Fruit fly (Drosophila melanogaster) whole organism, embryonic: Measurements from ENCODE around the gene CG43181.

Source experiments
- C15 ChIP-seq: fragments of 200-800 bp; sonication (Bioruptor generic); IDR thresholded peaks from 3 replicates; pipeline ENCODE4 v1.3.6; 2022; ENCODE audit warnings: missing biosample characterization, missing genetic modification characterization
- CG10209 ChIP-seq: fragments of 200-800 bp; sonication (Bioruptor generic); optimal IDR thresholded peaks from 3 replicates; lab custom pipeline; 2017; ENCODE audit warnings: missing biosample characterization, mild to moderate bottlenecking, missing genetic modification characterization, missing genetic modification reagents
- CG11695 ChIP-seq: fragments of 200-800 bp; sonication (Bioruptor generic); IDR thresholded peaks from 3 replicates; pipeline ENCODE4 v1.3.6; 2022; ENCODE audit warnings: missing biosample characterization, missing genetic modification characterization
- CG12071 ChIP-seq: fragments of 200-800 bp; sonication (Bioruptor generic); optimal IDR thresholded peaks from 3 replicates; lab custom pipeline; 2018; ENCODE audit warnings: missing biosample characterization, mild to moderate bottlenecking, missing genetic modification characterization
- CG13775 ChIP-seq: fragments of 200-800 bp; sonication (Bioruptor generic); optimal IDR thresholded peaks from 3 replicates; lab custom pipeline; 2017; ENCODE audit warnings: missing biosample characterization, mild to moderate bottlenecking, missing genetic modification characterization
- CG13894 ChIP-seq: fragments of 200-800 bp; sonication (Bioruptor generic); optimal IDR thresholded peaks from 3 replicates; lab custom pipeline; 2018; ENCODE audit warnings: missing biosample characterization, mild to moderate bottlenecking, missing genetic modification characterization, moderate library complexity
- CG14710 ChIP-seq: fragments of 200-800 bp; sonication (Bioruptor generic); optimal IDR thresholded peaks from 3 replicates; lab custom pipeline; 2019; ENCODE audit warnings: missing biosample characterization, mild to moderate bottlenecking, missing genetic modification characterization, moderate library complexity
- CG15514 ChIP-seq: fragments of 200-800 bp; sonication (Bioruptor generic); optimal IDR thresholded peaks from 3 replicates; lab custom pipeline; 2017; ENCODE audit warnings: missing biosample characterization, missing genetic modification characterization, mild to moderate bottlenecking, moderate library complexity, missing genetic modification reagents
- CG16863 ChIP-seq: fragments of 200-800 bp; sonication (Bioruptor generic); optimal IDR thresholded peaks from 3 replicates; lab custom pipeline; 2016; ENCODE audit warnings: missing biosample characterization, missing genetic modification characterization
- CG17359 ChIP-seq: fragments of 200-800 bp; sonication (Bioruptor generic); optimal IDR thresholded peaks from 3 replicates; lab custom pipeline; 2018; ENCODE audit warnings: missing biosample characterization, mild to moderate bottlenecking, missing genetic modification characterization, moderate library complexity
- CG18011 ChIP-seq: fragments of 200-800 bp; sonication (Bioruptor generic); optimal IDR thresholded peaks from 2 replicates; lab custom pipeline; 2017; ENCODE audit warnings: missing biosample characterization, missing genetic modification characterization, mild to moderate bottlenecking, moderate library complexity, missing genotype
- CG2202 ChIP-seq: fragments of 200-800 bp; sonication (Bioruptor generic); optimal IDR thresholded peaks from 2 replicates; lab custom pipeline; 2018; ENCODE audit warnings: missing biosample characterization, mild to moderate bottlenecking, missing genetic modification characterization
- CG30403 ChIP-seq: fragments of 200-800 bp; sonication (Bioruptor generic); optimal IDR thresholded peaks from 3 replicates; lab custom pipeline; 2016; ENCODE audit warnings: missing biosample characterization, missing genetic modification characterization
- CG7987 ChIP-seq: fragments of 200-800 bp; sonication (Bioruptor generic); optimal IDR thresholded peaks from 2 replicates; lab custom pipeline; 2018; ENCODE audit warnings: missing biosample characterization, mild to moderate bottlenecking, missing genetic modification characterization, moderate library complexity
- CG8944 ChIP-seq: fragments of 200-800 bp; sonication (Bioruptor generic); optimal IDR thresholded peaks from 3 replicates; lab custom pipeline; 2016; ENCODE audit warnings: missing biosample characterization, missing genetic modification characterization
- CG9215 ChIP-seq: fragments of 200-800 bp; sonication (Bioruptor generic); IDR thresholded peaks from 2 replicates; pipeline ENCODE4 v1.3.6; 2022; ENCODE audit warnings: missing biosample characterization, missing genetic modification characterization
- CG9817 ChIP-seq: fragments of 200-800 bp; sonication (Bioruptor generic); optimal IDR thresholded peaks from 2 replicates; lab custom pipeline; 2018; ENCODE audit warnings: missing biosample characterization, mild to moderate bottlenecking, missing genetic modification characterization, moderate library complexity
- D19A ChIP-seq: fragments of 200-800 bp; optimal IDR thresholded peaks from 3 replicates; lab custom pipeline; 2019; ENCODE audit warnings: missing biosample characterization, mild to moderate bottlenecking, missing genetic modification characterization, moderate library complexity
- Dip3 ChIP-seq: fragments of 200-800 bp; sonication (Bioruptor generic); optimal IDR thresholded peaks from 3 replicates; lab custom pipeline; 2016; ENCODE audit warnings: missing biosample characterization, missing genetic modification characterization
- HLHmδ ChIP-seq: fragments of 200-800 bp; sonication (Bioruptor generic); optimal IDR thresholded peaks from 2 replicates; lab custom pipeline; 2018; ENCODE audit warnings: missing biosample characterization, mild to moderate bottlenecking, missing genetic modification characterization, moderate library complexity
- Hmx ChIP-seq: fragments of 200-800 bp; sonication (Bioruptor generic); optimal IDR thresholded peaks from 2 replicates; lab custom pipeline; 2016; ENCODE audit warnings: missing biosample characterization, missing genetic modification characterization
- Mad ChIP-seq: fragments of 200-800 bp; sonication (Bioruptor generic); optimal IDR thresholded peaks from 2 replicates; lab custom pipeline; 2016; ENCODE audit warnings: missing biosample characterization, missing genetic modification characterization
- Max ChIP-seq: fragments of 200-800 bp; sonication (Bioruptor generic); optimal IDR thresholded peaks from 2 replicates; lab custom pipeline; 2016; ENCODE audit warnings: missing biosample characterization, mild to moderate bottlenecking, missing genetic modification characterization
- NC2β ChIP-seq: fragments of 200-800 bp; sonication (Bioruptor generic); optimal IDR thresholded peaks from 2 replicates; lab custom pipeline; 2016; ENCODE audit warnings: missing biosample characterization, missing genetic modification characterization
- Rfx ChIP-seq: fragments of 200-800 bp; sonication (Bioruptor generic); IDR thresholded peaks from 2 replicates; pipeline ENCODE4 v1.3.6; 2022; ENCODE audit warnings: missing biosample characterization, missing genetic modification characterization
- Ssrp ChIP-seq: fragments of 200-800 bp; sonication (Bioruptor generic); optimal IDR thresholded peaks from 2 replicates; lab custom pipeline; 2018; ENCODE audit warnings: missing biosample characterization, mild to moderate bottlenecking, missing genetic modification characterization, moderate library complexity
- Usf ChIP-seq: fragments of 200-800 bp; sonication (Bioruptor generic); optimal IDR thresholded peaks from 2 replicates; lab custom pipeline; 2017; ENCODE audit warnings: missing genotype, missing biosample characterization, missing genetic modification characterization
- ac ChIP-seq: fragments of 200-800 bp; sonication (Bioruptor generic); optimal IDR thresholded peaks from 3 replicates; lab custom pipeline; 2017; ENCODE audit warnings: missing biosample characterization, mild to moderate bottlenecking, missing genetic modification characterization
- ash1 ChIP-seq: fragments of 200-800 bp; sonication (Bioruptor generic); optimal IDR thresholded peaks from 2 replicates; lab custom pipeline; 2018; ENCODE audit warnings: missing biosample characterization, mild to moderate bottlenecking, missing genetic modification characterization
- ato ChIP-seq: fragments of 200-800 bp; sonication (Bioruptor generic); IDR thresholded peaks from 2 replicates; pipeline ENCODE4 v1.3.6; 2022; ENCODE audit warnings: missing biosample characterization, missing genetic modification characterization; ENCODE audit not compliant: partially characterized antibody
- az2 ChIP-seq: fragments of 200-800 bp; sonication (Bioruptor generic); optimal IDR thresholded peaks from 3 replicates; lab custom pipeline; 2016; ENCODE audit warnings: missing biosample characterization, missing genetic modification characterization
- caup ChIP-seq: fragments of 200-800 bp; sonication (Bioruptor generic); optimal IDR thresholded peaks from 3 replicates; lab custom pipeline; 2017; ENCODE audit warnings: missing biosample characterization, mild to moderate bottlenecking, missing genetic modification characterization, moderate library complexity; ENCODE audit not compliant: severe bottlenecking
- chn ChIP-seq: fragments of 200-800 bp; sonication (Bioruptor generic); optimal IDR thresholded peaks from 2 replicates; lab custom pipeline; 2016; ENCODE audit warnings: missing biosample characterization, missing genetic modification characterization
- gsb-n ChIP-seq: fragments of 200-800 bp; sonication (Bioruptor generic); optimal IDR thresholded peaks from 3 replicates; lab custom pipeline; 2018; ENCODE audit warnings: missing biosample characterization, mild to moderate bottlenecking, missing genetic modification characterization
- jing ChIP-seq: fragments of 200-800 bp; sonication (Bioruptor generic); optimal IDR thresholded peaks from 2 replicates; lab custom pipeline; 2018; ENCODE audit warnings: missing biosample characterization, mild to moderate bottlenecking, missing genetic modification characterization
- jumu ChIP-seq: fragments of 200-800 bp; sonication (Bioruptor generic); optimal IDR thresholded peaks from 3 replicates; lab custom pipeline; 2016; ENCODE audit warnings: missing biosample characterization, missing genetic modification characterization
- kah ChIP-seq: fragments of 200-800 bp; sonication (Bioruptor generic); optimal IDR thresholded peaks from 2 replicates; lab custom pipeline; 2018; ENCODE audit warnings: missing biosample characterization, mild to moderate bottlenecking, missing genetic modification characterization
- kay ChIP-seq: fragments of 200-800 bp; sonication (Bioruptor generic); optimal IDR thresholded peaks from 2 replicates; lab custom pipeline; 2016; ENCODE audit warnings: missing biosample characterization, missing genetic modification characterization
- lab ChIP-seq: fragments of 200-800 bp; sonication (Bioruptor generic); optimal IDR thresholded peaks from 3 replicates; lab custom pipeline; 2017; ENCODE audit warnings: missing biosample characterization, missing genetic modification characterization, mild to moderate bottlenecking, moderate library complexity, missing genetic modification reagents
- mld ChIP-seq: fragments of 200-800 bp; sonication (Bioruptor generic); IDR thresholded peaks from 3 replicates; pipeline ENCODE4 v1.3.6; 2022; ENCODE audit warnings: missing biosample characterization, missing genetic modification characterization; ENCODE audit not compliant: partially characterized antibody
- odd ChIP-seq: fragments of 200-800 bp; sonication (Bioruptor generic); optimal IDR thresholded peaks from 2 replicates; lab custom pipeline; 2017; ENCODE audit warnings: missing biosample characterization, mild to moderate bottlenecking, missing genetic modification characterization
- peb ChIP-seq: fragments of 200-800 bp; sonication (Bioruptor generic); IDR thresholded peaks from 2 replicates; pipeline ENCODE4 v1.3.6; 2022; ENCODE audit warnings: missing biosample characterization, missing genetic modification characterization
- pho ChIP-seq: fragments of 200-800 bp; sonication (Bioruptor generic); optimal IDR thresholded peaks from 2 replicates; lab custom pipeline; 2016; ENCODE audit warnings: missing biosample characterization, missing genetic modification characterization
- ranshi ChIP-seq: fragments of 200-800 bp; sonication (Bioruptor generic); IDR thresholded peaks from 2 replicates; pipeline ENCODE4 v1.3.6; 2022; ENCODE audit warnings: missing biosample characterization, missing genetic modification characterization
- rib ChIP-seq: fragments of 200-800 bp; sonication (Bioruptor generic); IDR thresholded peaks from 2 replicates; pipeline ENCODE4 v1.3.6; 2022; ENCODE audit warnings: missing biosample characterization, missing genetic modification characterization
- row ChIP-seq: fragments of 200-800 bp; sonication (Bioruptor generic); IDR thresholded peaks from 3 replicates; pipeline ENCODE4 v1.3.6; 2022; ENCODE audit warnings: missing biosample characterization, missing genetic modification characterization
- sna ChIP-seq: fragments of 200-800 bp; sonication (Bioruptor generic); IDR thresholded peaks from 2 replicates; pipeline ENCODE4 v1.3.6; 2022; ENCODE audit warnings: missing biosample characterization, missing genetic modification characterization; ENCODE audit not compliant: partially characterized antibody
- sug ChIP-seq: fragments of 200-800 bp; optimal IDR thresholded peaks from 2 replicates; lab custom pipeline; 2019; ENCODE audit warnings: missing biosample characterization, mild to moderate bottlenecking, missing genetic modification characterization, moderate library complexity
- tio ChIP-seq: fragments of 200-800 bp; sonication (Bioruptor generic); optimal IDR thresholded peaks from 2 replicates; lab custom pipeline; 2017; ENCODE audit warnings: missing biosample characterization, missing genetic modification characterization, inconsistent platforms
- tup ChIP-seq: fragments of 200-800 bp; sonication (Bioruptor generic); optimal IDR thresholded peaks from 2 replicates; lab custom pipeline; 2016; ENCODE audit warnings: missing biosample characterization, mild to moderate bottlenecking, missing genetic modification characterization, moderate library complexity
- unpg ChIP-seq: fragments of 200-800 bp; sonication (Bioruptor generic); optimal IDR thresholded peaks from 3 replicates; lab custom pipeline; 2018; ENCODE audit warnings: missing biosample characterization, mild to moderate bottlenecking, missing genetic modification characterization, moderate library complexity

Gene CG43181

DNA sequence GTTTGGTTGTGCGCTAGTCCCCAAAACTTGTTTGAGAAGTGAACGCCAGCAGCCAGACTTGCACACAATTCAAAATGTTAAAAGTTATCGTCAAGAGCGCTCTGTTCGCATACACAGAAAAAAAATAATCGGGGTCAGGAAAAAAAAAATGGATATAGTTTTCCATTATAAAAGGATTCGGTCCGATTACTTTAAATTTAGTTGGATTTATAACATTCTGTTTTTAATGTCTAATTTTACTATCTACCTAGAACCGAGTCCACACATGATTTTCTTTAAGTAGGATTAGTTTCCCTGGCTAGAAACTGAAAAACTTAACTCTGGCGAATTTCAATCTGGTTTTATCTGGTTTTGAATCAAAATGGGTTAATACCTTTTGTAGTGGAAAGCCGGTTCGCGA, 5.1 kb upstream of the CG43181 start (continued):
- TF ChIP-seq Dip3 (GFP tag; lab: Kevin White, UChicago) (no peak), CG10209 (GFP tag; lab: Kevin White, UChicago) (no peak), row (GFP tag; lab: Robert Waterston, UW) (0 out of 3 replicates have a peak, but pooled peaks have one; percentile 26), tio (GFP tag; lab: Kevin White, UChicago) (no peak), CG11695 (GFP tag; lab: Robert Waterston, UW) (0 out of 3 replicates have a peak, but pooled peaks have one; percentile 13), pho (GFP tag; lab: Kevin White, UChicago) (no peak), Mad (no peak), Ssrp (tag; lab: Kevin White, UChicago) (no peak), lab (peak; percentile 21), C15 (GFP tag; lab: Robert Waterston, UW) (no peak), CG12071 (no peak), CG14710 (tag; lab: Kevin White, UChicago) (no peak), jing (GFP tag; lab: Kevin White, UChicago) (no peak), sna (GFP tag; lab: Robert Waterston, UW) (no peak), az2 (GFP tag; lab: Kevin White, UChicago) (no peak), CG7987 (GFP tag; lab: Kevin White, UChicago) (no peak), ash1 (GFP tag; lab: Kevin White, UChicago) (no peak), tup (no peak), ranshi (GFP tag; lab: Robert Waterston, UW) (no peak), CG9215 (GFP tag; lab: Robert Waterston, UW) (no peak), CG13894 (tag; lab: Kevin White, UChicago) (no peak), caup (GFP tag; lab: Kevin White, UChicago) (no peak), jumu (GFP tag; lab: Kevin White, UChicago) (no peak), D19A (no peak), kay (no peak), odd (no peak), CG15514 (GFP tag; lab: Kevin White, UChicago) (peak; percentile 15), CG9817 (tag; lab: Kevin White, UChicago) (no peak), CG16863 (GFP tag; lab: Kevin White, UChicago) (peak; percentile 8), HLHmδ (GFP tag; lab: Kevin White, UChicago) (no peak), unpg (GFP tag; lab: Kevin White, UChicago) (peak; percentile 41), kah (GFP tag; lab: Kevin White, UChicago) (no peak), CG17359 (tag; lab: Kevin White, UChicago) (no peak), mld (GFP tag; lab: Robert Waterston, UW) (no peak), ac (no peak), CG8944 (GFP tag; lab: Kevin White, UChicago) (no peak), rib (GFP tag; lab: Robert Waterston, UW) (no peak), Rfx (GFP tag; lab: Robert Waterston, UW) (peak; percentile 31; the same call in 1 of the 2 replicates), CG18011 (GFP tag; lab: Kevin White, UChicago) (no peak), gsb-n (no peak), Usf (GFP tag; lab: Kevin White, UChicago) (no peak), CG13775 (GFP tag; lab: Kevin White, UChicago) (no peak), Hmx (no peak), ato (GFP tag; lab: Robert Waterston, UW) (no peak), CG30403 (GFP tag; lab: Kevin White, UChicago) (peak; percentile 29), peb (GFP tag; lab: Robert Waterston, UW) (no peak), chn (GFP tag; lab: Kevin White, UChicago) (no peak), NC2β (GFP tag; lab: Kevin White, UChicago) (no peak), CG2202 (tag; lab: Kevin White, UChicago) (no peak), Max (no peak), sug (tag; lab: Kevin White, UChicago) (no peak)
